Worm (Caenorhabditis elegans) whole organism, L1 larva: ENCODE results near the gene rgs-9.
A peak's percentile ranks its signal among the peaks of the same experiment; 100 is the strongest.

ENCODE experiments used
- C04F5.9 ChIP-seq: sonication (generic microtip); optimal IDR thresholded peaks from 2 replicates; lab custom pipeline; 2016; ENCODE audit warnings: missing genetic modification characterization, missing compliant biosample characterization
- C34B4.2 ChIP-seq: sonication (generic microtip); optimal IDR thresholded peaks from 2 replicates; lab custom pipeline; 2017; ENCODE audit warnings: mild to moderate bottlenecking, missing genetic modification characterization, missing compliant biosample characterization
- Y116A8C.19 ChIP-seq: sonication (generic microtip); optimal IDR thresholded peaks from 2 replicates; lab custom pipeline; 2016; ENCODE audit warnings: missing compliant biosample characterization, missing genetic modification characterization, borderline replicate concordance
- alr-1 ChIP-seq: fragments of 200-800 bp; sonication (Bioruptor generic); optimal IDR thresholded peaks from 2 replicates; lab custom pipeline; 2018; ENCODE audit warnings: borderline replicate concordance, mild to moderate bottlenecking, missing genetic modification characterization, missing compliant biosample characterization
- ama-1 ChIP-seq: fragments of 150-350 bp; optimal IDR thresholded peaks from 2 replicates; lab custom pipeline; 2014
- blmp-1 ChIP-seq: fragments of 150-350 bp; optimal IDR thresholded peaks from 2 replicates; lab custom pipeline; 2014; ENCODE audit warnings: missing biosample characterization, missing genetic modification characterization
- ceh-63 ChIP-seq: fragments of 200-800 bp; sonication (Bioruptor generic); optimal IDR thresholded peaks from 2 replicates; lab custom pipeline; 2018; ENCODE audit warnings: mild to moderate bottlenecking, missing genetic modification characterization, missing compliant biosample characterization
- ceh-82 ChIP-seq, 3 experiments: fragments of 150-350 bp in 1 of 3; sonication (generic microtip) in 2 of 3; optimal IDR thresholded peaks; 2 replicates each; lab custom pipeline; 2014 to 2017; ENCODE audit warnings: missing biosample characterization in 3 of 3, missing genetic modification characterization in 3 of 3
- ceh-88 ChIP-seq: fragments of 200-800 bp; sonication (Bioruptor generic); IDR thresholded peaks from 2 replicates; pipeline ENCODE4 v1.3.6; 2022; ENCODE audit warnings: missing genetic modification characterization, missing compliant biosample characterization
- dpl-1 ChIP-seq, 3 experiments: fragments of 150-350 bp in 2 of 3; sonication (generic microtip) in 1 of 3; optimal IDR thresholded peaks; 2 replicates each; lab custom pipeline; 2014 to 2017; ENCODE audit warnings: missing biosample characterization in 3 of 3, missing genetic modification characterization in 3 of 3, missing genetic modification reagents in 3 of 3
- dsc-1 ChIP-seq: sonication (generic microtip); optimal IDR thresholded peaks from 2 replicates; lab custom pipeline; 2016; ENCODE audit warnings: mild to moderate bottlenecking, missing genetic modification characterization, missing compliant biosample characterization
- egl-13 ChIP-seq: sonication (generic microtip); optimal IDR thresholded peaks from 2 replicates; lab custom pipeline; 2016; ENCODE audit warnings: missing genotype, missing genetic modification reagents, missing genetic modification characterization, missing compliant biosample characterization
- egl-27 ChIP-seq, 2 experiments: fragments of 150-350 bp in 1 of 2; sonication (generic microtip); optimal IDR thresholded peaks; 3 replicates each; lab custom pipeline; 2017 to 2018; ENCODE audit warnings: missing biosample characterization in 2 of 2, missing genetic modification characterization in 2 of 2, missing genetic modification reagents in 2 of 2
- elt-2 ChIP-seq: sonication (generic microtip); optimal IDR thresholded peaks from 2 replicates; lab custom pipeline; 2016; ENCODE audit warnings: missing genetic modification characterization, mild to moderate bottlenecking, inconsistent platforms, missing compliant biosample characterization, missing genetic modification reagents
- elt-3 ChIP-seq, 6 experiments: fragments of 150-350 bp in 1 of 6; sonication (generic microtip); optimal IDR thresholded peaks; 2 replicates each; lab custom pipeline; 2017 to 2018; ENCODE audit warnings: missing biosample characterization in 6 of 6, missing genetic modification characterization in 6 of 6, inconsistent platforms in 1 of 6
- fkh-4 ChIP-seq: sonication (generic microtip); optimal IDR thresholded peaks from 2 replicates; lab custom pipeline; 2016; ENCODE audit warnings: missing compliant biosample characterization, missing genetic modification characterization, borderline replicate concordance
- fos-1 ChIP-seq: fragments of 150-350 bp; optimal IDR thresholded peaks from 2 replicates; lab custom pipeline; 2014; ENCODE audit warnings: missing biosample characterization, missing genetic modification characterization
- grh-1 ChIP-seq: fragments of 200-800 bp; sonication (Bioruptor generic); IDR thresholded peaks from 2 replicates; pipeline ENCODE4 v1.3.6; 2022; ENCODE audit warnings: missing genetic modification reagents, missing genetic modification characterization, missing compliant biosample characterization
- hlh-17 ChIP-seq: fragments of 200-800 bp; sonication (Bioruptor generic); optimal IDR thresholded peaks from 2 replicates; lab custom pipeline; 2018; ENCODE audit warnings: missing genetic modification characterization, mild to moderate bottlenecking, missing compliant biosample characterization, moderate library complexity, borderline replicate concordance
- hlh-4 ChIP-seq: sonication (generic microtip); optimal IDR thresholded peaks from 2 replicates; lab custom pipeline; 2016; ENCODE audit warnings: mild to moderate bottlenecking, missing genetic modification characterization, missing compliant biosample characterization
- hpl-2 ChIP-seq: fragments of 150-350 bp; optimal IDR thresholded peaks from 2 replicates; lab custom pipeline; 2014; ENCODE audit warnings: missing biosample characterization, missing genetic modification reagents, missing genetic modification characterization
- irx-1 ChIP-seq: sonication (generic microtip); optimal IDR thresholded peaks from 2 replicates; lab custom pipeline; 2016; ENCODE audit warnings: missing genetic modification characterization, missing compliant biosample characterization
- isw-1 ChIP-seq: fragments of 200-800 bp; sonication (Bioruptor generic); IDR thresholded peaks from 2 replicates; pipeline ENCODE4 v1.3.6; 2022; ENCODE audit warnings: missing genetic modification characterization, missing compliant biosample characterization
- jun-1 ChIP-seq: fragments of 150-350 bp; optimal IDR thresholded peaks from 2 replicates; lab custom pipeline; 2014; ENCODE audit warnings: missing biosample characterization, missing genetic modification reagents, missing genetic modification characterization
- lin-13 ChIP-seq: fragments of 150-350 bp; optimal IDR thresholded peaks from 2 replicates; lab custom pipeline; 2014; ENCODE audit warnings: missing biosample characterization, missing genetic modification reagents, missing genetic modification characterization
- lin-14 ChIP-seq: fragments of 200-800 bp; sonication (Bioruptor generic); optimal IDR thresholded peaks from 2 replicates; lab custom pipeline; 2018; ENCODE audit warnings: mild to moderate bottlenecking, missing genetic modification characterization, moderate library complexity, missing compliant biosample characterization
- lin-15B ChIP-seq: fragments of 150-350 bp; sonication (generic microtip); optimal IDR thresholded peaks from 3 replicates; lab custom pipeline; 2014; ENCODE audit warnings: missing biosample characterization, missing genetic modification characterization
- lin-39 ChIP-seq: fragments of 150-350 bp; optimal IDR thresholded peaks from 2 replicates; lab custom pipeline; 2014; ENCODE audit warnings: missing biosample characterization, missing genetic modification reagents, missing genetic modification characterization
- lsy-2 ChIP-seq, 2 experiments: fragments of 150-350 bp; optimal IDR thresholded peaks; 2 replicates each; lab custom pipeline; 2014; ENCODE audit warnings: missing biosample characterization in 2 of 2, missing genetic modification characterization in 2 of 2
- mdl-1 ChIP-seq, 2 experiments: fragments of 150-350 bp; optimal IDR thresholded peaks; 2 replicates each; lab custom pipeline; 2014 to 2017; ENCODE audit warnings: missing biosample characterization in 2 of 2, missing genetic modification characterization in 2 of 2, inconsistent platforms in 1 of 2
- mef-2 ChIP-seq: fragments of 150-350 bp; optimal IDR thresholded peaks from 2 replicates; lab custom pipeline; 2014; ENCODE audit warnings: missing biosample characterization, missing genetic modification characterization
- nhr-11 ChIP-seq: fragments of 150-350 bp; optimal IDR thresholded peaks from 2 replicates; lab custom pipeline; 2014; ENCODE audit warnings: missing biosample characterization, missing genetic modification characterization
- nhr-12 ChIP-seq: sonication (generic microtip); optimal IDR thresholded peaks from 2 replicates; lab custom pipeline; 2017; ENCODE audit warnings: missing biosample characterization, missing genetic modification characterization
- nhr-19 ChIP-seq: fragments of 200-800 bp; sonication (Bioruptor generic); conservative IDR thresholded peaks from 2 replicates; pipeline ENCODE4 v1.3.6; 2022; ENCODE audit warnings: missing genetic modification characterization, missing compliant biosample characterization
- nhr-76 ChIP-seq: sonication (generic microtip); optimal IDR thresholded peaks from 2 replicates; lab custom pipeline; 2017; ENCODE audit warnings: missing biosample characterization, missing genetic modification characterization
- nhr-77 ChIP-seq: fragments of 150-350 bp; optimal IDR thresholded peaks from 2 replicates; lab custom pipeline; 2014; ENCODE audit warnings: missing biosample characterization, missing genetic modification characterization
- nhr-90 ChIP-seq: sonication (generic microtip); optimal IDR thresholded peaks from 2 replicates; lab custom pipeline; 2016; ENCODE audit warnings: mild to moderate bottlenecking, missing genetic modification characterization, missing compliant biosample characterization; ENCODE audit not compliant: poor library complexity
- pax-3 ChIP-seq: fragments of 200-800 bp; sonication (Bioruptor generic); optimal IDR thresholded peaks from 2 replicates; lab custom pipeline; 2018; ENCODE audit warnings: mild to moderate bottlenecking, missing genetic modification characterization, moderate library complexity, missing compliant biosample characterization
- pqm-1 ChIP-seq: sonication (generic microtip); optimal IDR thresholded peaks from 3 replicates; lab custom pipeline; 2017; ENCODE audit warnings: missing biosample characterization, missing genetic modification characterization
- rnt-1 ChIP-seq: sonication (generic microtip); optimal IDR thresholded peaks from 2 replicates; lab custom pipeline; 2016; ENCODE audit warnings: mild to moderate bottlenecking, missing genetic modification characterization, moderate library complexity, missing compliant biosample characterization
- snpc-4 ChIP-seq: fragments of 150-350 bp; optimal IDR thresholded peaks from 2 replicates; lab custom pipeline; 2014; ENCODE audit warnings: missing biosample characterization, missing genetic modification characterization
- snu-23 ChIP-seq: sonication (generic microtip); optimal IDR thresholded peaks from 2 replicates; lab custom pipeline; 2016; ENCODE audit warnings: missing genetic modification characterization, missing compliant biosample characterization
- sox-4 ChIP-seq: sonication (generic microtip); optimal IDR thresholded peaks from 2 replicates; lab custom pipeline; 2016; ENCODE audit warnings: missing genetic modification characterization, missing compliant biosample characterization
- unc-130 ChIP-seq: fragments of 150-350 bp; optimal IDR thresholded peaks from 2 replicates; lab custom pipeline; 2017; ENCODE audit warnings: missing biosample characterization, missing genetic modification characterization, inconsistent platforms
- unc-30 ChIP-seq: sonication (generic microtip); optimal IDR thresholded peaks from 2 replicates; lab custom pipeline; 2017; ENCODE audit warnings: missing biosample characterization, missing genetic modification characterization
- unc-62 ChIP-seq: fragments of 150-350 bp; optimal IDR thresholded peaks from 2 replicates; lab custom pipeline; 2014; ENCODE audit warnings: missing biosample characterization, missing genetic modification reagents, missing genetic modification characterization
- unc-86 ChIP-seq: sonication (generic microtip); optimal IDR thresholded peaks from 2 replicates; lab custom pipeline; 2016; ENCODE audit warnings: missing genetic modification characterization, missing compliant biosample characterization
- vab-15 ChIP-seq: sonication (generic microtip); optimal IDR thresholded peaks from 2 replicates; lab custom pipeline; 2017; ENCODE audit warnings: missing genotype, mild to moderate bottlenecking, missing genetic modification characterization, missing compliant biosample characterization
- xbp-1 ChIP-seq: sonication (generic microtip); optimal IDR thresholded peaks from 2 replicates; lab custom pipeline; 2016; ENCODE audit warnings: missing genetic modification characterization, missing compliant biosample characterization
- zip-4 ChIP-seq: fragments of 200-800 bp; sonication (Bioruptor generic); optimal IDR thresholded peaks from 2 replicates; lab custom pipeline; 2018; ENCODE audit warnings: mild to moderate bottlenecking, missing genetic modification characterization, moderate library complexity, missing compliant biosample characterization
- ztf-11 ChIP-seq, 2 experiments: sonication (generic microtip); optimal IDR thresholded peaks; 2 replicates each; lab custom pipeline; 2016 to 2017; ENCODE audit warnings: missing genetic modification characterization in 2 of 2, missing biosample characterization in 1 of 2, missing compliant biosample characterization in 1 of 2
- ztf-4 ChIP-seq: fragments of 150-350 bp; optimal IDR thresholded peaks from 2 replicates; lab custom pipeline; 2014; ENCODE audit warnings: missing biosample characterization, missing genetic modification characterization

The rgs-9 gene

DNA sequence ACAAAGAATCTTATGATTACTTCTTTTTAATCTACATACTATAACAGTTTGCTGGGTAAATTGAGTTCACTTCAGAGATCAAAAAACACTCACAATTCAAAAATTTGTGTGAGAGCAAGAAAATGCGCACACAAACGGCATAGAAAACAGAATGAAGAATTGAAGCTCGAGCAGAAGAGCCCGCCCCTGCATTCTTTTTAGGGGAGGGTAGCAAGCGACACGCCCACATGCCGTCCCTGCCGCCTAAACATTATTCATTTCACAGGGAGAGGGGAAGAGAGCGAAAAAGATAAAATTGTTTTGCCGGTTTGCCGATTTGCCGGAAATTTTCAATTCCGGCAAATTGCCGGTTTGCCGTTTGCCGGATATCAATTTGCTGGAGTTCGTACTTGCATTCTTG is 5.7 kb upstream of the rgs-9 start (continued):
- TF ChIP-seq nhr-90 (peak; percentile 87), unc-130 (tag; lab: Kevin White, UChicago) (no peak), egl-13 (tag; lab: Kevin White, UChicago) (peak; percentile 66), sox-4 (tag; lab: Kevin White, UChicago) (peak; percentile 86), hlh-17 (GFP tag; lab: Kevin White, UChicago) (no peak), nhr-77 (tag; lab: Kevin White, UChicago) (peak; percentile 72), elt-3 (tag; optimal IDR thresholded peaks at IDR 0.05; lab: Kevin White, UChicago) (peak in 2 of 6 experiments; percentile 30 to 31), unc-62 (GFP tag; lab: Kevin White, UChicago) (no peak), nhr-11 (tag; lab: Kevin White, UChicago) (peak; percentile 76), Y116A8C.19 (tag; lab: Kevin White, UChicago) (no peak), dpl-1 (GFP tag; optimal IDR thresholded peaks at IDR 0.05; lab: Kevin White, UChicago) (peak in 1 of 3 experiments; percentile 18), ceh-82 (tag; optimal IDR thresholded peaks at IDR 0.05; lab: Kevin White, UChicago) (peak; percentile 88 to 95 (median 95)), ztf-11 (tag; optimal IDR thresholded peaks at IDR 0.05; lab: Kevin White, UChicago) (peak in 1 of 2 experiments; percentile 62), rnt-1 (peak; percentile 94), snpc-4 (tag; lab: Kevin White, UChicago) (peak; percentile 14), hpl-2 (peak; percentile 66), C34B4.2 (no peak), ztf-4 (tag; lab: Kevin White, UChicago) (peak; percentile 4), xbp-1 (tag; lab: Kevin White, UChicago) (peak; percentile 68), blmp-1 (tag; lab: Kevin White, UChicago) (no peak), alr-1 (tag; lab: Kevin White, UChicago) (no peak), fkh-4 (peak; percentile 8), lsy-2 (tag; optimal IDR thresholded peaks at IDR 0.05; lab: Kevin White, UChicago) (peak; percentile 38 to 67), nhr-76 (peak; percentile 12), pax-3 (tag; lab: Kevin White, UChicago) (peak; percentile 80), hlh-4 (tag; lab: Kevin White, UChicago) (no peak), lin-14 (peak; percentile 75), ama-1 (lab: Kevin White, UChicago) (no peak), isw-1 (GFP tag; lab: Robert Waterston, UW) (peak; percentile 60), pqm-1 (tag; lab: Kevin White, UChicago) (no peak), elt-2 (tag; lab: Kevin White, UChicago) (peak; percentile 60), grh-1 (GFP tag; lab: Robert Waterston, UW) (peak; percentile 79), C04F5.9 (tag; lab: Kevin White, UChicago) (peak; percentile 23), vab-15 (tag; lab: Kevin White, UChicago) (no peak), unc-86 (tag; lab: Kevin White, UChicago) (peak; percentile 76), egl-27 (tag; optimal IDR thresholded peaks at IDR 0.05; lab: Kevin White, UChicago) (no peak), nhr-19 (peak; percentile 90), irx-1 (tag; lab: Kevin White, UChicago) (peak; percentile 73), mef-2 (tag; lab: Kevin White, UChicago) (no peak), ceh-88 (GFP tag; lab: Robert Waterston, UW) (peak; percentile 78), ceh-63 (GFP tag; lab: Kevin White, UChicago) (no peak), nhr-12 (tag; lab: Kevin White, UChicago) (no peak), fos-1 (tag; lab: Kevin White, UChicago) (peak; percentile 29), unc-30 (tag; lab: Kevin White, UChicago) (no peak), jun-1 (peak; percentile 90), lin-13 (peak; percentile 2), snu-23 (GFP tag; lab: Kevin White, UChicago) (peak; percentile 91), mdl-1 (tag; optimal IDR thresholded peaks at IDR 0.05; lab: Kevin White, UChicago) (peak in 1 of 2 experiments; percentile 30), dsc-1 (peak; percentile 97), lin-15B (tag; lab: Kevin White, UChicago) (no peak), zip-4 (GFP tag; lab: Kevin White, UChicago) (peak; percentile 72), lin-39 (tag; lab: Kevin White, UChicago) (peak; percentile 59)
